Worm (Caenorhabditis elegans) whole organism, mixed stage, embryonic: Measurements from ENCODE around the gene F47E1.4.

ENCODE experiments used
- M03D4.4 ChIP-seq: sonication (generic microtip); optimal IDR thresholded peaks from 2 replicates; lab custom pipeline; 2017; ENCODE audit warnings: mild to moderate bottlenecking, missing genetic modification characterization, missing compliant biosample characterization
- bed-3 ChIP-seq: fragments of 200-800 bp; sonication (Bioruptor generic); optimal IDR thresholded peaks from 3 replicates; lab custom pipeline; 2018; ENCODE audit warnings: mild to moderate bottlenecking, missing genetic modification characterization, moderate library complexity, missing compliant biosample characterization
- blmp-1 ChIP-seq: fragments of 150-350 bp; optimal IDR thresholded peaks from 2 replicates; lab custom pipeline; 2014; ENCODE audit warnings: missing biosample characterization, missing genetic modification characterization
- ceh-39 ChIP-seq: fragments of 150-350 bp; optimal IDR thresholded peaks from 2 replicates; lab custom pipeline; 2014; ENCODE audit warnings: missing biosample characterization, missing genetic modification characterization
- ceh-43 ChIP-seq: fragments of 200-800 bp; sonication (Bioruptor generic); optimal IDR thresholded peaks from 2 replicates; lab custom pipeline; 2018; ENCODE audit warnings: mild to moderate bottlenecking, missing genetic modification characterization, moderate library complexity, missing compliant biosample characterization
- ceh-83 ChIP-seq: fragments of 200-800 bp; sonication (Bioruptor generic); optimal IDR thresholded peaks from 2 replicates; lab custom pipeline; 2018; ENCODE audit warnings: mild to moderate bottlenecking, missing genetic modification characterization, missing compliant biosample characterization
- ces-1 ChIP-seq: fragments of 150-350 bp; optimal IDR thresholded peaks from 2 replicates; lab custom pipeline; 2014; ENCODE audit warnings: missing biosample characterization, missing genetic modification reagents, missing genetic modification characterization
- cnd-1 ChIP-seq: fragments of 200-800 bp; sonication (Bioruptor generic); optimal IDR thresholded peaks from 2 replicates; lab custom pipeline; 2018; ENCODE audit warnings: mild to moderate bottlenecking, missing genetic modification characterization, missing compliant biosample characterization
- drap-1 ChIP-seq: fragments of 200-800 bp; sonication (Bioruptor generic); optimal IDR thresholded peaks from 3 replicates; lab custom pipeline; 2018; ENCODE audit warnings: mild to moderate bottlenecking, missing genetic modification characterization, missing compliant biosample characterization
- elt-1 ChIP-seq: sonication (generic microtip); optimal IDR thresholded peaks from 2 replicates; lab custom pipeline; 2017; ENCODE audit warnings: missing genetic modification characterization, mild to moderate bottlenecking, missing compliant biosample characterization, antibody characterized with exemption, moderate library complexity, borderline replicate concordance; ENCODE audit not compliant: insufficient read depth
- elt-3 ChIP-seq: fragments of 150-350 bp; optimal IDR thresholded peaks from 2 replicates; lab custom pipeline; 2014; ENCODE audit warnings: missing biosample characterization, missing genetic modification characterization
- flh-1 ChIP-seq: fragments of 200-800 bp; sonication (Bioruptor generic); optimal IDR thresholded peaks from 2 replicates; lab custom pipeline; 2018; ENCODE audit warnings: mild to moderate bottlenecking, missing genetic modification characterization, moderate library complexity, missing compliant biosample characterization
- ham-2 ChIP-seq: fragments of 200-800 bp; sonication (Bioruptor generic); optimal IDR thresholded peaks from 2 replicates; lab custom pipeline; 2018; ENCODE audit warnings: mild to moderate bottlenecking, missing genetic modification characterization, missing compliant biosample characterization
- hlh-1 ChIP-seq: fragments of 150-350 bp; optimal IDR thresholded peaks from 2 replicates; lab custom pipeline; 2014; ENCODE audit warnings: missing biosample characterization, missing genetic modification reagents, missing genetic modification characterization
- lin-13 ChIP-seq: fragments of 150-350 bp; optimal IDR thresholded peaks from 2 replicates; lab custom pipeline; 2014; ENCODE audit warnings: missing biosample characterization, missing genetic modification characterization
- lin-32 ChIP-seq: fragments of 200-800 bp; sonication (Bioruptor generic); optimal IDR thresholded peaks from 2 replicates; lab custom pipeline; 2018; ENCODE audit warnings: mild to moderate bottlenecking, missing genetic modification characterization, missing compliant biosample characterization
- mab-5 ChIP-seq: fragments of 150-350 bp; optimal IDR thresholded peaks from 2 replicates; lab custom pipeline; 2014; ENCODE audit warnings: missing biosample characterization, missing genetic modification characterization
- mep-1 ChIP-seq: fragments of 150-350 bp; optimal IDR thresholded peaks from 2 replicates; lab custom pipeline; 2017; ENCODE audit warnings: missing biosample characterization, missing genetic modification reagents, missing genetic modification characterization, inconsistent platforms
- mls-2 ChIP-seq: sonication (generic microtip); optimal IDR thresholded peaks from 2 replicates; lab custom pipeline; 2016; ENCODE audit warnings: mild to moderate bottlenecking, missing genetic modification characterization, moderate library complexity, missing compliant biosample characterization
- nhr-12 ChIP-seq: fragments of 150-350 bp; optimal IDR thresholded peaks from 2 replicates; lab custom pipeline; 2014; ENCODE audit warnings: missing biosample characterization, missing genetic modification characterization
- nhr-2 ChIP-seq: fragments of 150-350 bp; optimal IDR thresholded peaks from 2 replicates; lab custom pipeline; 2014; ENCODE audit warnings: missing biosample characterization, missing genetic modification characterization
- nhr-28 ChIP-seq: fragments of 150-350 bp; optimal IDR thresholded peaks from 2 replicates; lab custom pipeline; 2014; ENCODE audit warnings: missing biosample characterization, missing genetic modification characterization
- pha-4 ChIP-seq: fragments of 150-350 bp; optimal IDR thresholded peaks from 2 replicates; lab custom pipeline; 2018; ENCODE audit warnings: missing biosample characterization, missing genetic modification reagents, missing genetic modification characterization
- sem-2 ChIP-seq: fragments of 200-800 bp; sonication (Bioruptor generic); optimal IDR thresholded peaks from 2 replicates; lab custom pipeline; 2018; ENCODE audit warnings: mild to moderate bottlenecking, missing genetic modification characterization, missing compliant biosample characterization
- snpc-4 ChIP-seq: fragments of 150-350 bp; optimal IDR thresholded peaks from 2 replicates; lab custom pipeline; 2014; ENCODE audit warnings: missing biosample characterization, missing genetic modification characterization
- sptf-1 ChIP-seq: sonication (generic microtip); optimal IDR thresholded peaks from 2 replicates; lab custom pipeline; 2017; ENCODE audit warnings: mild to moderate bottlenecking, missing genetic modification characterization, moderate library complexity, missing compliant biosample characterization
- tbx-8 ChIP-seq: fragments of 200-800 bp; sonication (Bioruptor generic); optimal IDR thresholded peaks from 2 replicates; lab custom pipeline; 2018; ENCODE audit warnings: mild to moderate bottlenecking, missing genetic modification characterization, moderate library complexity, missing compliant biosample characterization
- unc-120 ChIP-seq: sonication (generic microtip); optimal IDR thresholded peaks from 2 replicates; lab custom pipeline; 2017; ENCODE audit warnings: missing genetic modification characterization, missing compliant biosample characterization; ENCODE audit not compliant: poor library complexity, severe bottlenecking
- unc-39 ChIP-seq: fragments of 150-350 bp; optimal IDR thresholded peaks from 2 replicates; lab custom pipeline; 2014; ENCODE audit warnings: missing biosample characterization, missing genetic modification characterization
- unc-62 ChIP-seq: fragments of 150-350 bp; optimal IDR thresholded peaks from 2 replicates; lab custom pipeline; 2014; ENCODE audit warnings: missing biosample characterization, missing genetic modification reagents, missing genetic modification characterization
- zip-8 ChIP-seq: fragments of 150-350 bp; optimal IDR thresholded peaks from 2 replicates; lab custom pipeline; 2014; ENCODE audit warnings: missing biosample characterization, missing genetic modification characterization

F47E1.4 gene

DNA sequence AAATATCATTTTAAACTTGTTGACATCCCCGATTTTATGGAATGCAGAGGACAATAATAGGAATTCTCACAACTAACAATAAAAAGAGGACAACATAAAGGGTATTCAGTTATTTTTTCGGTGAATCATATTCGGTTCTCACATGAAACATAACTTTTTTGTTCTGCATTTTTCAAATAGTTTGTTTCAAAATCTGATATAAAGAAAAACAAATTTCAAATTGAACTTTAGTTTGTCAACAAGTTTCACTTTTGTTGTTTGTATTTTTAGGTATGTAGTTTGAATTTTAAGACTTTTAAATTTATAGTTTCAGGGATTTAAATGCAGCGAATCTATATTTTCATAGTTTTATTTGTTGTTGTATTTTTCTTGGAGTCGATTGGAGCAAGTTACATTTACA lies at the start of gene F47E1.4:
Gene F47E1.4 (plus strand): TSS at position 301 of the 400 bp plus-strand sequence.
- TF ChIP-seq sem-2 (GFP tag; lab: Kevin White, UChicago) = no peak
- TF ChIP-seq nhr-12 (tag; lab: Kevin White, UChicago) = no peak
- no peak for TF ChIP-seq tbx-8 (GFP tag; lab: Kevin White, UChicago)
- no peak for TF ChIP-seq ceh-39
- TF ChIP-seq drap-1 = no peak
- no peak for TF ChIP-seq bed-3 (GFP tag; lab: Kevin White, UChicago)
- TF ChIP-seq ham-2 = no peak
- no peak for TF ChIP-seq nhr-28 (tag; lab: Kevin White, UChicago)
- TF ChIP-seq cnd-1 (tag; lab: Kevin White, UChicago) = no peak
- no peak for TF ChIP-seq M03D4.4 (tag; lab: Kevin White, UChicago)
- TF ChIP-seq flh-1 (GFP tag; lab: Kevin White, UChicago) = no peak
- no peak for TF ChIP-seq mls-2
- TF ChIP-seq zip-8 (tag; lab: Kevin White, UChicago) = no peak
- TF ChIP-seq blmp-1 = no peak
- TF ChIP-seq snpc-4 (tag; lab: Kevin White, UChicago) = no peak
- TF ChIP-seq pha-4 (tag; lab: Kevin White, UChicago) = no peak

DNA sequence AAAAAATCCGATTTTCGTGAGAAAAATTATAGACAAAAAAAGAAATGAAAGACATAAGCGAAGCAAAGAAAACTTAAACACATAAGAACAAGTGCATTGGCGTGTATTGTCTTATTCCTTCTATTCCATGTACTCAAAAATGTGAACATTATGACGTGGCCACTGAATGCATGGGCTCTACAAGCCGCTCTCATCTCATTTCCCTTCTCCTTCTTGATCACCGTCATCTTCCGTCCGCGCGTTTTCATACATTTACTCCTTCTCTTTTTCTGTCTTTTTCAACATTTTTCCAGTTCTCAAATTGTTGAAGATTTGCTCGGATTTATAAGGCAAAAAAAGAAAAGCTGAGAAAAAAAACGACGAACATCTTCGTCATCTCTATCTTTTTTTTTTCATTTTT lies 48.2 kb upstream of the F47E1.4 start:
- TF ChIP-seq snpc-4 (tag; lab: Kevin White, UChicago) (no peak), mab-5 (tag; lab: Kevin White, UChicago) (no peak), unc-120 (tag; lab: Kevin White, UChicago) (no peak), lin-13 (tag; lab: Kevin White, UChicago) (no peak), sptf-1 (tag; lab: Kevin White, UChicago) (no peak), lin-32 (GFP tag; lab: Kevin White, UChicago) (no peak)
- TF ChIP-seq, all 35 proteins: peak for 0

ce11 chrX:9015420-9015819 lies 47.2 kb upstream of the F47E1.4 start, which contains the start of gene T25B6.4:
T25B6.4 (plus strand) TSS chrX:9015720.
- no peak for TF ChIP-seq M03D4.4 (tag; lab: Kevin White, UChicago)
- TF ChIP-seq ces-1 (GFP tag; lab: Kevin White, UChicago) = no peak
- no peak for TF ChIP-seq elt-1 (tag; lab: Kevin White, UChicago)
- no peak for TF ChIP-seq nhr-2 (tag; lab: Kevin White, UChicago)
- no peak for TF ChIP-seq elt-3
- TF ChIP-seq unc-39 (tag; lab: Kevin White, UChicago) = no peak
- no peak for TF ChIP-seq hlh-1 (tag; lab: Kevin White, UChicago)
- no peak for TF ChIP-seq mep-1 (tag; lab: Kevin White, UChicago)
- no peak for TF ChIP-seq ham-2
- TF ChIP-seq unc-120 (tag; lab: Kevin White, UChicago) = no peak
- TF ChIP-seq ceh-43 = no peak
- TF ChIP-seq mab-5 (tag; lab: Kevin White, UChicago) = no peak
- no peak for TF ChIP-seq zip-8 (tag; lab: Kevin White, UChicago)
- TF ChIP-seq ceh-83 (GFP tag; lab: Kevin White, UChicago) = no peak

- TF ChIP-seq nhr-2 (tag; lab: Kevin White, UChicago) (no peak), ham-2 (no peak)
These were observed 41.0 kb upstream of the F47E1.4 start, which contains the start of gene T25B6.5 for ce11 chrX:9021645-9022044. T25B6.5 (minus strand) TSS chrX:9021745.

- no peak for TF ChIP-seq drap-1
- no peak for TF ChIP-seq unc-39 (tag; lab: Kevin White, UChicago)
- no peak for TF ChIP-seq unc-62 (GFP tag; lab: Kevin White, UChicago)
- no peak for TF ChIP-seq elt-3
- TF ChIP-seq bed-3 (GFP tag; lab: Kevin White, UChicago) = no peak
- TF ChIP-seq cnd-1 (tag; lab: Kevin White, UChicago) = no peak
These were observed 39.8 kb upstream of the F47E1.4 start, which contains the start of gene T25B6.6 for ce11 chrX:9022779-9023178. T25B6.6 (minus strand) TSS chrX:9022879.
